Fruit fly (Drosophila melanogaster) whole organism, embryonic: ENCODE data around the gene Gr93d.
A peak's percentile ranks its signal among the peaks of the same experiment; 100 is the strongest.

Experiments
- B-H1 ChIP-seq: fragments of 200-800 bp; sonication (Bioruptor generic); IDR thresholded peaks from 3 replicates; pipeline ENCODE4 v1.3.6; 2022; ENCODE audit warnings: missing biosample characterization, missing genetic modification characterization
- CG10321 ChIP-seq: fragments of 200-800 bp; sonication (Bioruptor generic); IDR thresholded peaks from 2 replicates; pipeline ENCODE4 v1.3.6; 2022; ENCODE audit warnings: missing biosample characterization, missing genetic modification characterization
- CG10565 ChIP-seq: fragments of 200-800 bp; sonication (Bioruptor generic); optimal IDR thresholded peaks from 3 replicates; lab custom pipeline; 2016; ENCODE audit warnings: missing biosample characterization, mild to moderate bottlenecking, missing genetic modification characterization
- CG11093 ChIP-seq: fragments of 200-800 bp; sonication (Bioruptor generic); IDR thresholded peaks from 3 replicates; pipeline ENCODE4 v1.3.6; 2022; ENCODE audit warnings: missing biosample characterization, missing genetic modification characterization
- CG11696 ChIP-seq: fragments of 200-800 bp; sonication (Bioruptor generic); IDR thresholded peaks from 2 replicates; pipeline ENCODE4 v1.3.6; 2022; ENCODE audit warnings: missing biosample characterization, missing genetic modification characterization
- CG13296 ChIP-seq: fragments of 200-800 bp; sonication (Bioruptor generic); optimal IDR thresholded peaks from 3 replicates; lab custom pipeline; 2018; ENCODE audit warnings: missing biosample characterization, mild to moderate bottlenecking, missing genetic modification characterization
- CG15269 ChIP-seq: fragments of 200-800 bp; sonication (Bioruptor generic); optimal IDR thresholded peaks from 2 replicates; lab custom pipeline; 2018; ENCODE audit warnings: missing biosample characterization, mild to moderate bottlenecking, missing genetic modification characterization, moderate library complexity
- CG16815 ChIP-seq: fragments of 200-800 bp; sonication (Bioruptor generic); optimal IDR thresholded peaks from 3 replicates; lab custom pipeline; 2017; ENCODE audit warnings: missing biosample characterization, mild to moderate bottlenecking, missing genetic modification characterization
- CG2199 ChIP-seq: fragments of 200-800 bp; sonication (Bioruptor generic); IDR thresholded peaks from 3 replicates; pipeline ENCODE4 v1.3.6; 2022; ENCODE audit warnings: missing biosample characterization, missing genetic modification characterization
- CG3065 ChIP-seq: fragments of 200-800 bp; sonication (Bioruptor generic); optimal IDR thresholded peaks from 2 replicates; lab custom pipeline; 2016; ENCODE audit warnings: missing biosample characterization, missing genetic modification characterization
- CG3163 ChIP-seq: fragments of 200-800 bp; sonication (Bioruptor generic); optimal IDR thresholded peaks from 3 replicates; lab custom pipeline; 2016; ENCODE audit warnings: missing biosample characterization, missing genetic modification characterization
- CG3838 ChIP-seq: fragments of 200-800 bp; sonication (Bioruptor generic); optimal IDR thresholded peaks from 3 replicates; lab custom pipeline; 2016; ENCODE audit warnings: missing biosample characterization, missing genetic modification characterization
- CG42726 ChIP-seq: fragments of 200-800 bp; sonication (Bioruptor generic); IDR thresholded peaks from 2 replicates; pipeline ENCODE4 v1.3.6; 2022; ENCODE audit warnings: missing biosample characterization, missing genetic modification characterization; ENCODE audit not compliant: partially characterized antibody
- CG4730 ChIP-seq: fragments of 200-800 bp; sonication (Bioruptor generic); IDR thresholded peaks from 2 replicates; pipeline ENCODE4 v1.3.6; 2022; ENCODE audit warnings: missing biosample characterization, missing genetic modification characterization
- CG6254 ChIP-seq: fragments of 200-800 bp; sonication (Bioruptor generic); optimal IDR thresholded peaks from 3 replicates; lab custom pipeline; 2017; ENCODE audit warnings: mild to moderate bottlenecking, missing biosample characterization, missing genetic modification reagents, missing genetic modification characterization
- CG8944 ChIP-seq: fragments of 200-800 bp; sonication (Bioruptor generic); optimal IDR thresholded peaks from 3 replicates; lab custom pipeline; 2016; ENCODE audit warnings: missing biosample characterization, missing genetic modification characterization
- E2f1 ChIP-seq: fragments of 200-800 bp; sonication (Bioruptor generic); IDR thresholded peaks from 2 replicates; pipeline ENCODE4 v1.3.6; 2022; ENCODE audit warnings: missing biosample characterization, missing genetic modification characterization
- HLH4C ChIP-seq: fragments of 200-800 bp; sonication (Bioruptor generic); IDR thresholded peaks from 3 replicates; pipeline ENCODE4 v1.3.6; 2022; ENCODE audit warnings: missing biosample characterization, missing genetic modification characterization; ENCODE audit not compliant: partially characterized antibody
- Kr ChIP-seq: fragments of 200-800 bp; sonication (Bioruptor generic); optimal IDR thresholded peaks from 2 replicates; lab custom pipeline; 2017; ENCODE audit warnings: missing biosample characterization, mild to moderate bottlenecking, missing genetic modification characterization
- Med ChIP-seq: fragments of 200-800 bp; sonication (Bioruptor generic); peaks from one replicate; lab custom pipeline; 2016; ENCODE audit warnings: missing biosample characterization, missing genetic modification characterization, mild to moderate bottlenecking, inconsistent platforms, moderate library complexity
- Mes4 ChIP-seq: fragments of 200-800 bp; sonication (Bioruptor generic); optimal IDR thresholded peaks from 2 replicates; lab custom pipeline; 2016; ENCODE audit warnings: missing biosample characterization, missing genetic modification characterization
- Side ChIP-seq: fragments of 200-800 bp; sonication (Bioruptor generic); optimal IDR thresholded peaks from 2 replicates; lab custom pipeline; 2016; ENCODE audit warnings: missing biosample characterization, missing genetic modification characterization
- Xrp1 ChIP-seq: fragments of 200-800 bp; sonication (Bioruptor generic); IDR thresholded peaks from 2 replicates; pipeline ENCODE4 v1.3.6; 2022; ENCODE audit warnings: missing biosample characterization, missing genetic modification characterization
- abd-A ChIP-seq: fragments of 200-800 bp; sonication (Bioruptor generic); optimal IDR thresholded peaks from 3 replicates; lab custom pipeline; 2019; ENCODE audit warnings: missing biosample characterization, mild to moderate bottlenecking, missing genetic modification characterization, moderate library complexity
- amos ChIP-seq: fragments of 200-800 bp; sonication (Bioruptor generic); IDR thresholded peaks from 2 replicates; pipeline ENCODE4 v1.3.6; 2022; ENCODE audit warnings: missing biosample characterization, missing genetic modification characterization; ENCODE audit not compliant: partially characterized antibody
- ara ChIP-seq: fragments of 200-800 bp; sonication (Bioruptor generic); IDR thresholded peaks from 2 replicates; pipeline ENCODE4 v1.3.6; 2022; ENCODE audit warnings: missing biosample characterization, missing genetic modification characterization
- bowl ChIP-seq: fragments of 200-800 bp; sonication (Bioruptor generic); IDR thresholded peaks from 2 replicates; pipeline ENCODE4 v1.3.6; 2022; ENCODE audit warnings: missing biosample characterization, missing genetic modification characterization
- corto ChIP-seq: fragments of 200-800 bp; sonication (Bioruptor generic); optimal IDR thresholded peaks from 2 replicates; lab custom pipeline; 2016; ENCODE audit warnings: missing biosample characterization, mild to moderate bottlenecking, missing genetic modification characterization, moderate library complexity
- crp ChIP-seq, 2 experiments: fragments of 200-800 bp; sonication (Bioruptor generic); optimal IDR thresholded peaks; 2 replicates in 1 of 2; 3 replicates in 1 of 2; lab custom pipeline; 2017; ENCODE audit warnings: missing biosample characterization in 2 of 2, missing genetic modification characterization in 2 of 2, mild to moderate bottlenecking in 1 of 2, moderate library complexity in 1 of 2
- dysf ChIP-seq: fragments of 200-800 bp; sonication (Bioruptor generic); IDR thresholded peaks from 3 replicates; pipeline ENCODE4 v1.3.6; 2022; ENCODE audit warnings: missing biosample characterization, missing genetic modification characterization
- eve ChIP-seq, 2 experiments: fragments of >200 bp; optimal IDR thresholded peaks; 2 replicates each; lab custom pipeline; 2017; ENCODE audit warnings: missing biosample characterization in 2 of 2, missing genetic modification characterization in 2 of 2
- gcm ChIP-seq: fragments of 200-800 bp; sonication (Bioruptor generic); optimal IDR thresholded peaks from 2 replicates; lab custom pipeline; 2019; ENCODE audit warnings: missing biosample characterization, mild to moderate bottlenecking, missing genetic modification characterization, moderate library complexity
- grau ChIP-seq: fragments of 200-800 bp; optimal IDR thresholded peaks from 3 replicates; lab custom pipeline; 2019; ENCODE audit warnings: missing biosample characterization, mild to moderate bottlenecking, missing genetic modification characterization, moderate library complexity
- luna ChIP-seq: fragments of 200-800 bp; sonication (Bioruptor generic); optimal IDR thresholded peaks from 2 replicates; lab custom pipeline; 2016; ENCODE audit warnings: missing biosample characterization, missing genetic modification characterization
- mld ChIP-seq: fragments of 200-800 bp; sonication (Bioruptor generic); IDR thresholded peaks from 3 replicates; pipeline ENCODE4 v1.3.6; 2022; ENCODE audit warnings: missing biosample characterization, missing genetic modification characterization; ENCODE audit not compliant: partially characterized antibody
- pnt ChIP-seq: fragments of 200-800 bp; sonication (Bioruptor generic); optimal IDR thresholded peaks from 3 replicates; lab custom pipeline; 2016; ENCODE audit warnings: missing biosample characterization, missing genetic modification characterization
- run ChIP-seq: fragments of 200-800 bp; sonication (Bioruptor generic); optimal IDR thresholded peaks from 3 replicates; lab custom pipeline; 2018; ENCODE audit warnings: missing biosample characterization, mild to moderate bottlenecking, missing genetic modification characterization
- sens ChIP-seq: fragments of 200-800 bp; sonication (Bioruptor generic); peaks from one replicate; lab custom pipeline; 2016; ENCODE audit warnings: missing biosample characterization, missing genetic modification characterization
- seq ChIP-seq: fragments of 200-800 bp; sonication (Bioruptor generic); IDR thresholded peaks from 2 replicates; pipeline ENCODE4 v1.3.6; 2022; ENCODE audit warnings: missing biosample characterization, missing genetic modification characterization
- sug ChIP-seq: fragments of 200-800 bp; optimal IDR thresholded peaks from 2 replicates; lab custom pipeline; 2019; ENCODE audit warnings: missing biosample characterization, mild to moderate bottlenecking, missing genetic modification characterization, moderate library complexity
- tin ChIP-seq: fragments of 200-800 bp; sonication (Bioruptor generic); optimal IDR thresholded peaks from 3 replicates; lab custom pipeline; 2016; ENCODE audit warnings: missing biosample characterization, missing genetic modification characterization

Gr93d gene

DNA sequence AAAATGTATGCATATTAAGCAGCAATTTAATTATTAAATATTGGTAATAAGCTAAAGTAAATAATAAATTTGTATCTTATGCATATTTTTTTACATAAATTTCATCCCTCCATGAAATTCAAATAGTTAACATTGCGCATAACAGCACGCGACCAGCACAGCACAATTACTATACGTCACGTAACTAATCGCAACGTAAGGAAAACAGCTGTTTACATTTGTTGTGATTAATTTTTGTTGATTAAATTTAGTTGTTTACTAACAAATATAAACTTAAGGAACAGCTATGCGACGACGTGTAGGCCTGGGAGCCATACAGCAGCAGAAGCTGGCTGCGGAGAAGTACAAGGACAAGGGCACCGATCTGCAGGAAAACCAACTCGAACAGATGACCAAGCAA, 18.5 kb upstream of the Gr93d start, which contains the start of gene lsn (continued):
- no peak for TF ChIP-seq CG16815 (GFP tag; lab: Kevin White, UChicago)
- no peak for TF ChIP-seq ara (GFP tag; lab: Robert Waterston, UW)
- peak; percentile 19 for TF ChIP-seq CG15269 (tag; lab: Kevin White, UChicago)
- no peak for TF ChIP-seq CG6254 (GFP tag; lab: Kevin White, UChicago)
- TF ChIP-seq mld (GFP tag; lab: Robert Waterston, UW) = no peak
- TF ChIP-seq luna = no peak
- TF ChIP-seq run = no peak
- TF ChIP-seq B-H1 (GFP tag; lab: Robert Waterston, UW) = no peak
- peak; percentile 37 to 90 for TF ChIP-seq crp (GFP tag; optimal IDR thresholded peaks at IDR 0.05; lab: Kevin White, UChicago)
- no peak for TF ChIP-seq CG11093 (GFP tag; lab: Robert Waterston, UW)
- no peak for TF ChIP-seq CG10565 (GFP tag; lab: Kevin White, UChicago)
- no peak for TF ChIP-seq CG3065 (GFP tag; lab: Kevin White, UChicago)
- no peak for TF ChIP-seq CG10321 (GFP tag; lab: Robert Waterston, UW)
- TF ChIP-seq Kr = no peak
- peak; percentile 14 for TF ChIP-seq Mes4 (GFP tag; lab: Kevin White, UChicago)
- peak; percentile 30 for TF ChIP-seq CG13296 (GFP tag; lab: Kevin White, UChicago)
- TF ChIP-seq tin = no peak
- TF ChIP-seq Xrp1 = no peak
- TF ChIP-seq CG3163 (GFP tag; lab: Kevin White, UChicago) = no peak
- TF ChIP-seq E2f1 (GFP tag; lab: Robert Waterston, UW) = no peak
- no peak for TF ChIP-seq dysf (GFP tag; lab: Robert Waterston, UW)
- TF ChIP-seq CG3838 (GFP tag; lab: Kevin White, UChicago) = peak; percentile 13
- no peak for TF ChIP-seq Side
- TF ChIP-seq CG8944 (GFP tag; lab: Kevin White, UChicago) = no peak

DNA sequence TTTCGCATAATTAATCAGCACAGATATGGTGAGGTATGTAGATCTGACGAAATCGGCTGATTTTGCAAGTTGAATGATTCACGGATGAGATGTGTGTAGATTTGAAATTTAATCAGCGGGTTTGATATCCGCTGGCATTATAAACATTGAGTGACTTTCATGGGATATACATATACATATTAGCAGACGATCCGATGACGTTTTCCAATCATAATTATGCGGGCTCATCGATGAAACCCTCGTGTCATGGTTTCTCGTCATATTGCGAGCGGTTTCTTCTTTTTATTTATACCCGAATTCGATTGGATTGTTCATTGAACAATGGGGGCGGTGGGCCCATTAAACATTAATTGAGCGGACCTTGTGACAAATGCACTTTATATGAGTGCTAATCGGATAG, 18.0 kb upstream of the Gr93d start:
- TF ChIP-seq amos (GFP tag; lab: Robert Waterston, UW) = no peak
- no peak for TF ChIP-seq corto (GFP tag; lab: Kevin White, UChicago)
- TF ChIP-seq abd-A (tag; lab: Kevin White, UChicago) = no peak
- peak; percentile 78 for TF ChIP-seq gcm
- TF ChIP-seq seq (GFP tag; lab: Robert Waterston, UW) = no peak
- TF ChIP-seq pnt = no peak
- TF ChIP-seq CG4730 (GFP tag; lab: Robert Waterston, UW) = no peak
- TF ChIP-seq sug (tag; lab: Kevin White, UChicago) = no peak
- TF ChIP-seq eve (GFP tag; optimal IDR thresholded peaks at IDR 0.05; lab: Kevin White, UChicago) = peak in 1 of 2 experiments; percentile 34
- TF ChIP-seq sens (GFP tag; lab: Kevin White, UChicago) = peak; percentile 26
- TF ChIP-seq grau (tag; lab: Kevin White, UChicago) = no peak
- TF ChIP-seq CG42726 (GFP tag; lab: Robert Waterston, UW) = no peak
- peak; percentile 71; the same call in 1 of the 3 replicates for TF ChIP-seq CG2199 (GFP tag; lab: Robert Waterston, UW)
- TF ChIP-seq Med (GFP tag; lab: Kevin White, UChicago) = peak; percentile 49
- no peak for TF ChIP-seq bowl (GFP tag; lab: Robert Waterston, UW)
- no peak for TF ChIP-seq HLH4C (GFP tag; lab: Robert Waterston, UW)
- no peak for TF ChIP-seq CG11696 (GFP tag; lab: Robert Waterston, UW)
- TF ChIP-seq, all 482 proteins: peak for 5
